Fruit fly (Drosophila melanogaster) Kc167 (cell line): ENCODE measurements around the gene shop.

Source experiments
- Myc ChIP-seq: fragments of >200 bp; optimal IDR thresholded peaks from 2 replicates; lab custom pipeline; 2017; ENCODE audit warnings: missing external identifiers
- Sin3A ChIP-seq: fragments of >200 bp; optimal IDR thresholded peaks from 2 replicates; lab custom pipeline; 2018; ENCODE audit warnings: missing external identifiers
- h ChIP-seq: fragments of >200 bp; optimal IDR thresholded peaks from 3 replicates; lab custom pipeline; 2018; ENCODE audit warnings: missing external identifiers
- insv ChIP-seq: fragments of >200 bp; optimal IDR thresholded peaks from 3 replicates; lab custom pipeline; 2018; ENCODE audit warnings: missing external identifiers
- psq ChIP-seq: fragments of >200 bp; optimal IDR thresholded peaks from 2 replicates; lab custom pipeline; 2017; ENCODE audit warnings: missing external identifiers
- ttk ChIP-seq: sonication (Bioruptor generic); optimal IDR thresholded peaks from 2 replicates; lab custom pipeline; 2017; ENCODE audit warnings: missing external identifiers

The shop gene

DNA sequence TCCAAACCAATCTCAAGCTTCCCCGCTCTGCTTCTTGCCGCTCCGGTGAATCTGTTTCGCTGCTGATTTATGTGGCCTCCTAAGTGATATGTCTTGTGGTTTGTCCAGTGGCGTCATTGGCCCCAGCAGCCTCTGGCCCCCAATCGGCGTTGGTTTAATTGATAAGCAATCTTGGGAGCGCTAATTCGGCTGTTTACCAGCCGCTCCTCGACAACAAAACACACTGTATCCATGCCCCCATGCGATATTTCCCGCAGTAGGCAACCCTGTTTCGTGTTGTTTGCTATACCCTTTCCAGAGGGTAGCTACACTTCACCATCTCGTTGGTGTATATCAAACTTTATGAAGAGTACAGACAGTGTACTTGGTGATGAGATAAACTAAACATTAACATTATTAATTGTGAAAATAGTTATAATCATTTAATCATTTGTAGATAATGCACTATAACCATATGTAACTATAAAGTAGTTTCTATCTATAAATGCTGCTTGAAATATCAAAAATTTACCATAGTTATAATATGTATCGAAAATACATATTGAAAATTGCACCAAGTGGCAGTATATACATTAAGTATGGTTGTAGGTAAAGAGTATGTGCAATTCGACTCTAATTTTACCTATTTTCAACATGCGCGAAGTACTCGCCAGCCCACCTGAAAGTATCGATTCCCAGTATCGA lies at the start of gene shop:
Gene shop (minus strand): TSS at position 229 of the 684 bp plus-strand sequence.
- TF ChIP-seq Sin3A (lab: Kevin White, UChicago), result no peak
- no peak for TF ChIP-seq h (lab: Kevin White, UChicago)
- no peak for TF ChIP-seq insv
- no peak for TF ChIP-seq ttk (lab: Kevin White, UChicago)
- TF ChIP-seq psq, result no peak
- no peak for TF ChIP-seq Myc (lab: Kevin White, UChicago)

dm6 chrX:18897906-18898305 lies 49.5 kb upstream of the shop start:
- no peak for TF ChIP-seq ttk (lab: Kevin White, UChicago)
- no peak for TF ChIP-seq insv
- no peak for TF ChIP-seq psq
- TF ChIP-seq Sin3A (lab: Kevin White, UChicago), result no peak
- TF ChIP-seq Myc (lab: Kevin White, UChicago), result no peak
- no peak for TF ChIP-seq h (lab: Kevin White, UChicago)

- TF ChIP-seq Myc (lab: Kevin White, UChicago), result no peak
- TF ChIP-seq Sin3A (lab: Kevin White, UChicago), result no peak
- no peak for TF ChIP-seq psq
- TF ChIP-seq ttk (lab: Kevin White, UChicago), result no peak
- no peak for TF ChIP-seq insv
- no peak for TF ChIP-seq h (lab: Kevin White, UChicago)
Measured at dm6 chrX:18897294-18897693, 48.9 kb upstream of the shop start.

dm6 chrX:18894146-18894545 lies 45.8 kb upstream of the shop start, which contains the start of gene SdhBL:
TSS of gene SdhBL (plus strand) at chrX:18894446.
- TF ChIP-seq Sin3A (lab: Kevin White, UChicago), result no peak
- TF ChIP-seq psq, result no peak
- no peak for TF ChIP-seq Myc (lab: Kevin White, UChicago)
- TF ChIP-seq h (lab: Kevin White, UChicago), result no peak
- no peak for TF ChIP-seq insv
- no peak for TF ChIP-seq ttk (lab: Kevin White, UChicago)

DNA sequence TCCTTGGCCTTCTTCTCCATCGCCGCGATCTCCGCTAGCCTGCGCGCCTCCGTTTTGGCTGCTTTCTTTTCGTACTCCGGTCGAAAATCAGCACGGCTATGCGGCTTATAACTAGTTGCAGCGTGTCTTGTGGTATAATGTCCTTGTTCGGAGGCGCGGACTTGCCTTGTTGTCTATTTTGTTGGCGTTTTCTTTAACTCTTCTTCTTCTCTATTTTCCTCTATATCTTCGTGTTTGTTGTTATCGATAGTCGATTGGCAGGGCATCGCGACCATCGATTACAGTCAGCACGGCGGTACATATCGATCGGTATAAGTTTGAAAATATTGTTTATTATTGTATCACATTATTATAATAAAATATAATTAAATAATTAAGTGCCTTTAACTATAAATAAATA lies 45.1 kb upstream of the shop start, which contains the start of gene Flacc:
Gene Flacc (minus strand): TSS at position 204 of the 400 bp plus-strand sequence.
- TF ChIP-seq insv, result no peak
- no peak for TF ChIP-seq Myc (lab: Kevin White, UChicago)
- TF ChIP-seq Sin3A (lab: Kevin White, UChicago), result no peak
- TF ChIP-seq psq, result no peak
- TF ChIP-seq h (lab: Kevin White, UChicago), result no peak
- no peak for TF ChIP-seq ttk (lab: Kevin White, UChicago)

- TF ChIP-seq Myc (lab: Kevin White, UChicago) (no peak), h (lab: Kevin White, UChicago) (no peak), insv (no peak), psq (no peak), Sin3A (lab: Kevin White, UChicago) (no peak), ttk (lab: Kevin White, UChicago) (no peak)
Measured at dm6 chrX:18883999-18884671, 35.8 kb upstream of the shop start, which contains the start of gene CG7332. TSS of gene CG7332 (plus strand) at chrX:18884513.

DNA sequence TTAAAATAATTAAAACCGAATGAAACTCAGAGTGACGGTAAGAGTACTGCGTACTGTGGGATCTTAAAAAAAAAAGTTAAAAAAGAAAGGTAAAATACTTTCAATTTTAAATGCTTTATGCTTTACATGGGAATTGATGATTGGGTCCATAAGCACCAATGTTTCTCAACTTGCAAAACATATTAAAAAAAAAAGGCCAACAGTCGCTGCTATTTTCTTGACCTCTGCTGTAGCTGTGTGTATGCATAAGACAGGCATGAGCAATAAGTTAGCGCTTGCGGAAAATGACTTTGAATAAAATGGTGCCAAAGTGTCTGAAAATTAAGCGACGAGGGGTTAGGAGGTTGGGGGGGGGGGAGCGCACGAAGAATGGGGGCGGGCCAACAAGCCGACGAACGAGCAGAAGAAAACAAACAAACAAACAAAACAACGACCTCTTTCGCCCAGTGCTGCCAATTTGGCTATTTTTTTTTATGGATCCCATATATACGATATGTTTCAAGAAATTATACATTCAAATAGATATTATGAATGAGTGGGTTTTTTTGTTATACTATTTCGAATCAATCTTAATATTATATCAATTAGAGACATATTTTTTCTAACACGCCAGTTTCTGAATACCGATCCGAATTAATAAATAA lies 21.2 kb upstream of the shop start:
- TF ChIP-seq Myc (lab: Kevin White, UChicago) (no peak), Sin3A (lab: Kevin White, UChicago) (no peak), ttk (lab: Kevin White, UChicago) (no peak), h (lab: Kevin White, UChicago) (no peak), insv (no peak), psq (no peak)

- TF ChIP-seq insv, result no peak
- TF ChIP-seq Myc (lab: Kevin White, UChicago), result no peak
- no peak for TF ChIP-seq h (lab: Kevin White, UChicago)
- TF ChIP-seq ttk (lab: Kevin White, UChicago), result no peak
- TF ChIP-seq Sin3A (lab: Kevin White, UChicago), result no peak
- TF ChIP-seq psq, result no peak
Measured at dm6 chrX:18868142-18868541, 19.8 kb upstream of the shop start.

- TF ChIP-seq Myc (lab: Kevin White, UChicago) (no peak), psq (no peak), ttk (lab: Kevin White, UChicago) (no peak), Sin3A (lab: Kevin White, UChicago) (no peak), h (lab: Kevin White, UChicago) (no peak), insv (no peak)
Measured at dm6 chrX:18866289-18866832, 18.0 kb upstream of the shop start.

DNA sequence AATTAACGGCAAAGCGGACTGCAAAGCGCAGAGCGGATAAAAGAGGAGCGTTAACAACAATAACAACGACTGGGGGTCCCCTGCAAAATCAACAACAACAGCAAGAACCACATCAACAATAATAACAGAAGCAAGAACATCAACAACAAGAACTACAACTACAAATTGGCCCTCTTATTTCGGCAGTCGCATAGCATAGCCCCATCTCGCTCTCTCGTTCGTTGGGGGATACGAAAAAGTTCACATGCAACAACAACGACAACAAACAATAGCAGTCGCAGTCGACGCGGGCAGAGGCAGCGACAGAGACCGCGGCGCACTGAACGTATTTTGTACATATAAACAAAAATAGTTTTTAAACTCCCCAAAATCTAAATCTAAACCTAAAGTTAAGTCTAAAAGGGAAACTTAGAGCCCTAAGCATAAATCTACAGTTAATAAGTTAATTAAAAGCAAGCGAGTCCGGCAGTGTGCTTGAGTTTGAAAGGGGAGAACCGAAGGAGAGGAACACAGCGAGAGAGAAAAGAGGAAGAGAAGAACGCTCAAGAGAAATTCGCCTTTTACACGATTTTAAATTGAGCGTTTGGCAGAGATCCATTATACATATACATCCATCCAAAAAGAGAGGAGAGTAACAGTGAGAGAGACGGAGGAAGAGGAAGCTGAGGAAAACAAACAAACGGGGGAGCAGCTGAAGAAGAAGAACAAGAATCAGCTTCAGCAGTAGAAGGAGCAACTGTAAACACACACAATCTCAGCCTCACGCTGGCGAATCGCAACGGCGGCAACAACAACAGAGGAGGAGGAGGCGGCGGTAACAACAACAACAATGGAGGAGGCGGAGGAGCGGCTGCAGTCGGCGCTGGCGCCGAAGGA lies 16.4 kb upstream of the shop start:
- TF ChIP-seq Sin3A (lab: Kevin White, UChicago) (no peak), insv (no peak), h (lab: Kevin White, UChicago) (no peak)
